Fruit fly (Drosophila melanogaster) whole organism, embryonic: ENCODE measurements around the gene AGO2.

ENCODE experiments used
- ATbp ChIP-seq: fragments of 200-800 bp; sonication (Bioruptor generic); optimal IDR thresholded peaks from 2 replicates; lab custom pipeline; 2017; ENCODE audit warnings: missing biosample characterization, mild to moderate bottlenecking, missing genetic modification characterization, missing genetic modification reagents
- Abd-B ChIP-seq: fragments of 200-800 bp; sonication (Bioruptor generic); optimal IDR thresholded peaks from 2 replicates; lab custom pipeline; 2018; ENCODE audit warnings: missing biosample characterization, mild to moderate bottlenecking, missing genetic modification characterization, moderate library complexity
- Aef1 ChIP-seq: fragments of 200-800 bp; sonication (Bioruptor generic); IDR thresholded peaks from 3 replicates; pipeline ENCODE4 v1.3.6; 2022; ENCODE audit warnings: missing biosample characterization, missing genetic modification characterization
- Bdp1 ChIP-seq: fragments of 200-800 bp; sonication (Bioruptor generic); optimal IDR thresholded peaks from 3 replicates; lab custom pipeline; 2016; ENCODE audit warnings: missing biosample characterization, missing genetic modification characterization
- CG10321 ChIP-seq: fragments of 200-800 bp; sonication (Bioruptor generic); IDR thresholded peaks from 2 replicates; pipeline ENCODE4 v1.3.6; 2022; ENCODE audit warnings: missing biosample characterization, missing genetic modification characterization
- CG11456 ChIP-seq: fragments of 200-800 bp; sonication (Bioruptor generic); IDR thresholded peaks from 3 replicates; pipeline ENCODE4 v1.3.6; 2022; ENCODE audit warnings: missing biosample characterization, missing genetic modification characterization
- CG11696 ChIP-seq: fragments of 200-800 bp; sonication (Bioruptor generic); IDR thresholded peaks from 2 replicates; pipeline ENCODE4 v1.3.6; 2022; ENCODE audit warnings: missing biosample characterization, missing genetic modification characterization
- CG12236 ChIP-seq: fragments of 200-800 bp; sonication (Bioruptor generic); optimal IDR thresholded peaks from 2 replicates; lab custom pipeline; 2016; ENCODE audit warnings: missing biosample characterization, missing genetic modification characterization
- CG17361 ChIP-seq: fragments of 200-800 bp; sonication (Bioruptor generic); IDR thresholded peaks from 3 replicates; pipeline ENCODE4 v1.3.6; 2022; ENCODE audit warnings: missing biosample characterization, missing genetic modification characterization
- CG1792 ChIP-seq: fragments of 200-800 bp; sonication (Bioruptor generic); optimal IDR thresholded peaks from 2 replicates; lab custom pipeline; 2016; ENCODE audit warnings: missing biosample characterization, missing genetic modification characterization
- CG18262 ChIP-seq: fragments of 200-800 bp; optimal IDR thresholded peaks from 3 replicates; lab custom pipeline; 2019; ENCODE audit warnings: missing biosample characterization, mild to moderate bottlenecking, missing genetic modification characterization, moderate library complexity
- CG18476 ChIP-seq: fragments of 200-800 bp; sonication (Bioruptor generic); optimal IDR thresholded peaks from 2 replicates; lab custom pipeline; 2016; ENCODE audit warnings: missing biosample characterization, mild to moderate bottlenecking, missing genetic modification characterization
- CG2678 ChIP-seq: fragments of 200-800 bp; sonication (Bioruptor generic); optimal IDR thresholded peaks from 3 replicates; lab custom pipeline; 2019; ENCODE audit warnings: missing biosample characterization, mild to moderate bottlenecking, missing genetic modification characterization, moderate library complexity
- CG2712 ChIP-seq: fragments of 200-800 bp; optimal IDR thresholded peaks from 3 replicates; lab custom pipeline; 2019; ENCODE audit warnings: missing biosample characterization, mild to moderate bottlenecking, missing genetic modification characterization, moderate library complexity
- CG30020 ChIP-seq: fragments of 200-800 bp; optimal IDR thresholded peaks from 2 replicates; lab custom pipeline; 2019; ENCODE audit warnings: missing biosample characterization, mild to moderate bottlenecking, missing genetic modification characterization, moderate library complexity
- CG33557 ChIP-seq: fragments of 200-800 bp; sonication (Bioruptor generic); optimal IDR thresholded peaks from 2 replicates; lab custom pipeline; 2019; ENCODE audit warnings: missing biosample characterization, mild to moderate bottlenecking, missing genetic modification characterization, moderate library complexity
- CG3407 ChIP-seq: fragments of 200-800 bp; sonication (Bioruptor generic); optimal IDR thresholded peaks from 2 replicates; lab custom pipeline; 2018; ENCODE audit warnings: missing biosample characterization, mild to moderate bottlenecking, missing genetic modification characterization
- CG6254 ChIP-seq: fragments of 200-800 bp; sonication (Bioruptor generic); optimal IDR thresholded peaks from 3 replicates; lab custom pipeline; 2017; ENCODE audit warnings: mild to moderate bottlenecking, missing biosample characterization, missing genetic modification reagents, missing genetic modification characterization
- CG6813 ChIP-seq: fragments of 200-800 bp; sonication (Bioruptor generic); optimal IDR thresholded peaks from 2 replicates; lab custom pipeline; 2017; ENCODE audit warnings: missing biosample characterization, missing genetic modification characterization, mild to moderate bottlenecking, moderate library complexity, missing genetic modification reagents
- CG7357 ChIP-seq: fragments of 200-800 bp; sonication (Bioruptor generic); IDR thresholded peaks from 3 replicates; pipeline ENCODE4 v1.3.6; 2022; ENCODE audit warnings: missing biosample characterization, missing genetic modification characterization
- E2f1 ChIP-seq: fragments of 200-800 bp; sonication (Bioruptor generic); IDR thresholded peaks from 2 replicates; pipeline ENCODE4 v1.3.6; 2022; ENCODE audit warnings: missing biosample characterization, missing genetic modification characterization
- Ets97D ChIP-seq: fragments of 200-800 bp; sonication (Bioruptor generic); optimal IDR thresholded peaks from 3 replicates; lab custom pipeline; 2016; ENCODE audit warnings: missing biosample characterization, missing genetic modification characterization
- HLH54F ChIP-seq: fragments of 200-800 bp; sonication (Bioruptor generic); optimal IDR thresholded peaks from 3 replicates; lab custom pipeline; 2016; ENCODE audit warnings: missing biosample characterization, missing genetic modification characterization
- Max ChIP-seq: fragments of 200-800 bp; sonication (Bioruptor generic); optimal IDR thresholded peaks from 2 replicates; lab custom pipeline; 2016; ENCODE audit warnings: missing biosample characterization, mild to moderate bottlenecking, missing genetic modification characterization
- NC2α ChIP-seq: fragments of 200-800 bp; sonication (Bioruptor generic); optimal IDR thresholded peaks from 2 replicates; lab custom pipeline; 2016; ENCODE audit warnings: missing biosample characterization, missing genetic modification characterization
- Optix ChIP-seq: fragments of 200-800 bp; sonication (Bioruptor generic); IDR thresholded peaks from 3 replicates; pipeline ENCODE4 v1.3.6; 2022; ENCODE audit warnings: missing biosample characterization, missing genetic modification characterization
- Rfx ChIP-seq: fragments of 200-800 bp; sonication (Bioruptor generic); IDR thresholded peaks from 2 replicates; pipeline ENCODE4 v1.3.6; 2022; ENCODE audit warnings: missing biosample characterization, missing genetic modification characterization
- Rx ChIP-seq: fragments of 200-800 bp; sonication (Bioruptor generic); IDR thresholded peaks from 2 replicates; pipeline ENCODE4 v1.3.6; 2022; ENCODE audit warnings: missing biosample characterization, missing genetic modification characterization
- Spps ChIP-seq: fragments of 200-800 bp; sonication (Bioruptor generic); optimal IDR thresholded peaks from 2 replicates; lab custom pipeline; 2018; ENCODE audit warnings: missing biosample characterization, mild to moderate bottlenecking, missing genetic modification characterization
- ab ChIP-seq: fragments of 200-800 bp; sonication (Bioruptor generic); optimal IDR thresholded peaks from 2 replicates; lab custom pipeline; 2016; ENCODE audit warnings: missing biosample characterization, missing genetic modification characterization
- ase ChIP-seq: fragments of 200-800 bp; sonication (Bioruptor generic); IDR thresholded peaks from 3 replicates; pipeline ENCODE4 v1.3.6; 2022; ENCODE audit warnings: missing biosample characterization, missing genetic modification characterization
- bab2 ChIP-seq: fragments of 200-800 bp; sonication (Bioruptor generic); optimal IDR thresholded peaks from 2 replicates; lab custom pipeline; 2016; ENCODE audit warnings: missing biosample characterization, missing genetic modification characterization
- ems ChIP-seq: fragments of 200-800 bp; sonication (Bioruptor generic); optimal IDR thresholded peaks from 3 replicates; lab custom pipeline; 2016; ENCODE audit warnings: missing biosample characterization, missing genetic modification characterization
- esg ChIP-seq: fragments of 200-800 bp; sonication (Bioruptor generic); conservative IDR thresholded peaks from 2 replicates; pipeline ENCODE4 v1.3.6; 2022; ENCODE audit warnings: missing biosample characterization, missing genetic modification characterization
- eyg ChIP-seq: fragments of 200-800 bp; sonication (Bioruptor generic); optimal IDR thresholded peaks from 3 replicates; lab custom pipeline; 2016; ENCODE audit warnings: missing biosample characterization, missing genetic modification characterization
- fd102C ChIP-seq: fragments of 200-800 bp; sonication (Bioruptor generic); optimal IDR thresholded peaks from 2 replicates; lab custom pipeline; 2018; ENCODE audit warnings: missing biosample characterization, mild to moderate bottlenecking, missing genetic modification characterization, moderate library complexity
- gsb ChIP-seq: fragments of 200-800 bp; sonication (Bioruptor generic); IDR thresholded peaks from 2 replicates; pipeline ENCODE4 v1.3.6; 2022; ENCODE audit warnings: missing biosample characterization, missing genetic modification characterization
- kah ChIP-seq: fragments of 200-800 bp; sonication (Bioruptor generic); optimal IDR thresholded peaks from 2 replicates; lab custom pipeline; 2018; ENCODE audit warnings: missing biosample characterization, mild to moderate bottlenecking, missing genetic modification characterization
- lab ChIP-seq: fragments of 200-800 bp; sonication (Bioruptor generic); optimal IDR thresholded peaks from 3 replicates; lab custom pipeline; 2017; ENCODE audit warnings: missing biosample characterization, missing genetic modification characterization, mild to moderate bottlenecking, moderate library complexity, missing genetic modification reagents
- lola ChIP-seq, 3 experiments: fragments of >200 bp in 2 of 3; fragments of 200-800 bp in 1 of 3; sonication (Bioruptor generic) in 1 of 3; optimal IDR thresholded peaks; 2 replicates each; lab custom pipeline; 2017 to 2019; ENCODE audit warnings: missing biosample characterization in 3 of 3, missing genetic modification characterization in 3 of 3, mild to moderate bottlenecking in 1 of 3, moderate library complexity in 1 of 3
- lov ChIP-seq, 2 experiments: fragments of 200-800 bp in 1 of 2; fragments of >200 bp in 1 of 2; sonication (Bioruptor generic) in 1 of 2; IDR thresholded peaks in 1 of 2; optimal IDR thresholded peaks in 1 of 2; 2 replicates in 1 of 2; 3 replicates in 1 of 2; pipeline versions ENCODE4 v1.3.6 to Lab custom; 2017 to 2022; ENCODE audit warnings: missing biosample characterization in 1 of 2, missing genetic modification characterization in 1 of 2
- nmo ChIP-seq: fragments of 200-800 bp; sonication (Bioruptor generic); optimal IDR thresholded peaks from 2 replicates; lab custom pipeline; 2018; ENCODE audit warnings: missing biosample characterization, mild to moderate bottlenecking, missing genetic modification characterization, moderate library complexity
- odd ChIP-seq: fragments of 200-800 bp; sonication (Bioruptor generic); optimal IDR thresholded peaks from 2 replicates; lab custom pipeline; 2017; ENCODE audit warnings: missing biosample characterization, mild to moderate bottlenecking, missing genetic modification characterization
- sd ChIP-seq: fragments of 200-800 bp; sonication (Bioruptor generic); optimal IDR thresholded peaks from 3 replicates; lab custom pipeline; 2018; ENCODE audit warnings: missing biosample characterization, mild to moderate bottlenecking, missing genetic modification characterization, moderate library complexity
- sens-2 ChIP-seq: fragments of 200-800 bp; sonication (Bioruptor generic); IDR thresholded peaks from 2 replicates; pipeline ENCODE4 v1.3.6; 2022; ENCODE audit warnings: missing biosample characterization, missing genetic modification characterization
- seq ChIP-seq: fragments of 200-800 bp; sonication (Bioruptor generic); IDR thresholded peaks from 2 replicates; pipeline ENCODE4 v1.3.6; 2022; ENCODE audit warnings: missing biosample characterization, missing genetic modification characterization
- sisA ChIP-seq: fragments of 200-800 bp; sonication (Bioruptor generic); IDR thresholded peaks from 2 replicates; pipeline ENCODE4 v1.3.6; 2022; ENCODE audit warnings: missing biosample characterization, missing genetic modification characterization
- so ChIP-seq: fragments of 200-800 bp; sonication (Bioruptor generic); IDR thresholded peaks from 3 replicates; pipeline ENCODE4 v1.3.6; 2022; ENCODE audit warnings: missing biosample characterization, missing genetic modification characterization
- sqz ChIP-seq: fragments of 200-800 bp; sonication (Bioruptor generic); optimal IDR thresholded peaks from 3 replicates; lab custom pipeline; 2018; ENCODE audit warnings: missing biosample characterization, mild to moderate bottlenecking, missing genetic modification characterization
- unpg ChIP-seq: fragments of 200-800 bp; sonication (Bioruptor generic); optimal IDR thresholded peaks from 3 replicates; lab custom pipeline; 2018; ENCODE audit warnings: missing biosample characterization, mild to moderate bottlenecking, missing genetic modification characterization, moderate library complexity
- yki ChIP-seq: fragments of >200 bp; optimal IDR thresholded peaks from 3 replicates; lab custom pipeline; 2018
- zen ChIP-seq: fragments of 200-800 bp; sonication (Bioruptor generic); optimal IDR thresholded peaks from 3 replicates; lab custom pipeline; 2018; ENCODE audit warnings: missing biosample characterization, mild to moderate bottlenecking, missing genetic modification characterization, moderate library complexity

AGO2 gene

DNA sequence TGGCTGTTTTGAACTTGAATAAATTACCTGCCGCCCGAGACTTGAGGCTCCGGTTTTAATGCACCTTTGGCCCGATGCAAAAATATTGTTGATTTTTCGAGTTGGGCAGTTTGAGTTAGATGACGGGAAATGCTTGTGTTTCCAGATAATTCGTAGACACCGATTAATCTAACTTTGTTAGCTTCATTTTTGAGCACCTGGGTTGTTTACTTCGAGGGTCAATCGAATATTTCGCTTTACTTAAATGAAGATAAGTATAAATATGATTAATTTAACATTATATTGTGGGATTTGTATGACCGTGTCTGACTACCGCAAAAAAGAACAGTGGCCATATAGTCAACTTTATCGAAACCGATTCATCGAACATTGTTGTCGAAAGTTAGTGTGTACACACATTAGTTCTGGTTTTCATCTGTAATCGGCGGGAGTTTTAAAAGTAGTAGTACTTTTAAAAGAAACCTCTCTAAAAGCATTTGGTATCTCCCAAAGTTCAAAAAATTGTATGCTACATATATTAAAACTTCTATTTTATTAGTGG, 30.0 kb upstream of the AGO2 start, which contains the start of gene CG7945 (continued):
- TF ChIP-seq nmo (GFP tag; lab: Kevin White, UChicago) (peak; percentile 23), E2f1 (GFP tag; lab: Robert Waterston, UW) (no peak), CG10321 (GFP tag; lab: Robert Waterston, UW) (no peak), ab (GFP tag; lab: Kevin White, UChicago) (no peak), Rfx (GFP tag; lab: Robert Waterston, UW) (no peak), sisA (GFP tag; lab: Robert Waterston, UW) (no peak), ase (GFP tag; lab: Robert Waterston, UW) (no peak), unpg (GFP tag; lab: Kevin White, UChicago) (no peak), CG11456 (GFP tag; lab: Robert Waterston, UW) (no peak), CG2678 (tag; lab: Kevin White, UChicago) (no peak), odd (GFP tag; lab: Kevin White, UChicago) (no peak), lab (GFP tag; lab: Kevin White, UChicago) (no peak), yki (lab: Kevin White, UChicago) (no peak), CG1792 (GFP tag; lab: Kevin White, UChicago) (no peak), bab2 (no peak), CG11696 (GFP tag; lab: Robert Waterston, UW) (no peak), esg (GFP tag; lab: Robert Waterston, UW) (no peak), lola (GFP tag; optimal IDR thresholded peaks at IDR 0.05; lab: Kevin White, UChicago) (no peak), Bdp1 (GFP tag; lab: Kevin White, UChicago) (no peak), Max (GFP tag; lab: Kevin White, UChicago) (no peak), ATbp (GFP tag; lab: Kevin White, UChicago) (no peak), CG6813 (GFP tag; lab: Kevin White, UChicago) (no peak), CG2712 (tag; lab: Kevin White, UChicago) (peak; percentile 29), CG7357 (GFP tag; lab: Robert Waterston, UW) (no peak), sqz (GFP tag; lab: Kevin White, UChicago) (no peak), HLH54F (GFP tag; lab: Kevin White, UChicago) (no peak), ems (no peak), CG18262 (tag; lab: Kevin White, UChicago) (no peak), zen (no peak), CG6254 (GFP tag; lab: Kevin White, UChicago) (no peak), Optix (no peak), Abd-B (GFP tag; lab: Kevin White, UChicago) (no peak), so (GFP tag; lab: Robert Waterston, UW) (no peak), sens-2 (no peak), CG17361 (GFP tag; lab: Robert Waterston, UW) (no peak), Ets97D (GFP tag; lab: Kevin White, UChicago) (peak; percentile 37), Aef1 (GFP tag; lab: Robert Waterston, UW) (no peak), lov (optimal IDR thresholded peaks at IDR 0.05; lab: Kevin White, UChicago) (no peak), lov (GFP tag; IDR thresholded peaks at IDR 0.05; lab: Robert Waterston, UW) (no peak), eyg (GFP tag; lab: Kevin White, UChicago) (no peak), sd (no peak), CG3407 (no peak), fd102C (GFP tag; lab: Kevin White, UChicago) (no peak), kah (GFP tag; lab: Kevin White, UChicago) (no peak), CG18476 (GFP tag; lab: Kevin White, UChicago) (no peak), gsb (GFP tag; lab: Robert Waterston, UW) (no peak), CG33557 (no peak), NC2α (GFP tag; lab: Kevin White, UChicago) (no peak), Spps (tag; lab: Kevin White, UChicago) (no peak), seq (GFP tag; lab: Robert Waterston, UW) (no peak), CG30020 (peak; percentile 29), CG12236 (GFP tag; lab: Kevin White, UChicago) (no peak), Rx (GFP tag; lab: Robert Waterston, UW) (no peak)
